Worm (Caenorhabditis elegans) whole organism, L4 larva: ENCODE data around the gene clec-136.
A peak's percentile ranks its signal among the peaks of the same experiment; 100 is the strongest.

Experiments used
- attf-4 ChIP-seq: sonication (generic microtip); optimal IDR thresholded peaks from 3 replicates; lab custom pipeline; 2017; ENCODE audit warnings: missing biosample characterization, missing genetic modification characterization
- ceh-62 ChIP-seq: sonication (generic microtip); optimal IDR thresholded peaks from 2 replicates; lab custom pipeline; 2017; ENCODE audit warnings: missing biosample characterization, missing genetic modification characterization
- egl-43 ChIP-seq: fragments of 200-800 bp; sonication (Bioruptor generic); IDR thresholded peaks from 2 replicates; pipeline ENCODE4 v1.3.6; 2022; ENCODE audit warnings: missing genetic modification reagents, missing genetic modification characterization, missing compliant biosample characterization
- lsy-2 ChIP-seq, 2 experiments: fragments of 150-350 bp in 1 of 2; sonication (generic microtip) in 1 of 2; optimal IDR thresholded peaks; 2 replicates each; lab custom pipeline; 2014 to 2017; ENCODE audit warnings: missing biosample characterization in 2 of 2, missing genetic modification characterization in 2 of 2
- set-16 ChIP-seq: fragments of 200-800 bp; sonication (Bioruptor generic); IDR thresholded peaks from 2 replicates; pipeline ENCODE4 v1.3.6; 2022; ENCODE audit warnings: missing genetic modification reagents, missing genetic modification characterization, missing compliant biosample characterization
- tag-97 ChIP-seq: fragments of 200-800 bp; sonication (Bioruptor generic); IDR thresholded peaks from 2 replicates; pipeline ENCODE4 v1.3.6; 2022; ENCODE audit warnings: missing genetic modification characterization, missing compliant biosample characterization

The clec-136 gene

ce11 chrII:4571112-4571511 lies 45.2 kb downstream of the clec-136 start:
- TF ChIP-seq egl-43 (GFP tag; lab: Robert Waterston, UW) (0 out of 2 replicates have a peak, but pooled peaks have one; percentile 46), set-16 (GFP tag; lab: Robert Waterston, UW) (peak; percentile 87), attf-4 (no peak), ceh-62 (no peak), tag-97 (GFP tag; lab: Robert Waterston, UW) (no peak)

- TF ChIP-seq ceh-62 = no peak
- peak in 1 of 2 experiments; percentile 27 for TF ChIP-seq lsy-2 (tag; optimal IDR thresholded peaks at IDR 0.05; lab: Kevin White, UChicago)
These were observed 50.1 kb downstream of the clec-136 start for ce11 chrII:4566237-4566636.
